Fruit fly (Drosophila melanogaster) S2 (cell line): ENCODE data around the gene hoe1.

Experiments used
- CG8478 ChIP-seq: fragments of >200 bp; optimal IDR thresholded peaks from 2 replicates; lab custom pipeline; 2018
- CTCF ChIP-seq, 2 experiments: fragments of >200 bp; optimal IDR thresholded peaks; 2 replicates each; lab custom pipeline; 2018

DNA sequence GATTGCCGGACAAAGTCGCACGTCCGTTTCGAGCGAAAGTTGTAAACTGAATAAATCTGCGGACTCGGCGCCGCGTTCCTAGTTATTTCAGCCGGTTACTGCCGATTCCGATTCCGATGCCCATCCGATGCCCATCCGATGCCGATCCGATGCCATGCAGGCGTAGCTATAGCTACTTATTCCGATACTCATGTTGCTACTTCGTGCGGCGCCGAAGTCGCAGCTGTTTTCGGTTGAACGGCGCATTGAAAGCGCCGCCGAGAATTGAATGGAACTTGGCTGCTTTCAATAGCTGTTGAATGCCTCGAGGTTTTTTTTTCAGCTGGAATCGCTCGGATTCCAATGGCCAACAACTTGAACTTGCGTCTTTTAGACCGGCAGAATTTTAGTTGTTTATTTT, 3.8 kb downstream of the hoe1 start:
- TF ChIP-seq CG8478: no peak
- no peak for TF ChIP-seq CTCF (optimal IDR thresholded peaks at IDR 0.05; lab: Kevin White, UChicago)
